Worm (Caenorhabditis elegans) whole organism, young adult: Measurements from ENCODE around the gene cyp-35B1.

Source experiments
- Y79H2A.3 ChIP-seq: fragments of 200-800 bp; sonication (Bioruptor generic); conservative IDR thresholded peaks from 2 replicates; pipeline ENCODE4 v1.3.6; 2022; ENCODE audit warnings: missing genetic modification reagents, missing genetic modification characterization, missing compliant biosample characterization
- Y95B8A.8 ChIP-seq: fragments of 200-800 bp; sonication (Bioruptor generic); IDR thresholded peaks from 2 replicates; pipeline ENCODE4 v1.3.6; 2022; ENCODE audit warnings: missing genetic modification reagents, missing genetic modification characterization, missing compliant biosample characterization
- ama-1 ChIP-seq, 3 experiments: fragments of 150-350 bp in 1 of 3; sonication (generic microtip) in 2 of 3; optimal IDR thresholded peaks; 2 replicates each; lab custom pipeline; 2014 to 2018; ENCODE audit warnings: missing biosample characterization in 2 of 3, missing genetic modification characterization in 2 of 3, missing genetic modification reagents in 2 of 3
- him-1 ChIP-seq: sonication (generic microtip); optimal IDR thresholded peaks from 2 replicates; lab custom pipeline; 2016; ENCODE audit warnings: missing genotype, missing genetic modification reagents, missing genetic modification characterization, missing compliant biosample characterization
- lsl-1 ChIP-seq: fragments of 200-800 bp; sonication (Bioruptor generic); optimal IDR thresholded peaks from 2 replicates; lab custom pipeline; 2018; ENCODE audit warnings: mild to moderate bottlenecking, missing genetic modification characterization, moderate library complexity, missing compliant biosample characterization
- mxl-1 ChIP-seq: sonication (generic microtip); optimal IDR thresholded peaks from 2 replicates; lab custom pipeline; 2016; ENCODE audit warnings: missing genetic modification characterization, missing compliant biosample characterization
- sea-2 ChIP-seq: fragments of 200-800 bp; sonication (Bioruptor generic); IDR thresholded peaks from 2 replicates; pipeline ENCODE4 v1.3.6; 2022; ENCODE audit warnings: missing genetic modification characterization, missing compliant biosample characterization
- snpc-4 ChIP-seq, 5 experiments: fragments of 150-350 bp in 1 of 5; sonication (generic microtip) in 4 of 5; optimal IDR thresholded peaks; 2 replicates each; lab custom pipeline; 2014 to 2018; ENCODE audit warnings: missing genetic modification characterization in 5 of 5, missing biosample characterization in 3 of 5, antibody characterized with exemption in 2 of 5, mild to moderate bottlenecking in 2 of 5, missing compliant biosample characterization in 2 of 5, missing genotype in 2 of 5, moderate library complexity in 2 of 5, missing genetic modification reagents in 1 of 5
- tbp1 ChIP-seq: fragments of 200-800 bp; sonication (Bioruptor generic); optimal IDR thresholded peaks from 2 replicates; lab custom pipeline; 2018; ENCODE audit warnings: mild to moderate bottlenecking, missing genetic modification characterization, missing compliant biosample characterization
- tlf-1 ChIP-seq: fragments of 200-800 bp; sonication (Bioruptor generic); optimal IDR thresholded peaks from 2 replicates; lab custom pipeline; 2018; ENCODE audit warnings: mild to moderate bottlenecking, missing genetic modification characterization, missing compliant biosample characterization

ce11 chrV:3949723-3950122, 10.9 kb downstream of the cyp-35B1 start, which contains the start of gene dach-1:
- no peak for TF ChIP-seq sea-2 (GFP tag; lab: Robert Waterston, UW)
- no peak for TF ChIP-seq snpc-4 (GFP tag; optimal IDR thresholded peaks at IDR 0.05; lab: Kevin White, UChicago)
- no peak for TF ChIP-seq snpc-4 (tag; optimal IDR thresholded peaks at IDR 0.05; lab: Kevin White, UChicago)
- TF ChIP-seq lsl-1 (GFP tag; lab: Kevin White, UChicago), result no peak
- no peak for TF ChIP-seq tbp1 (GFP tag; lab: Kevin White, UChicago)
- TF ChIP-seq ama-1 (optimal IDR thresholded peaks at IDR 0.05; lab: Kevin White, UChicago), result no peak
- TF ChIP-seq ama-1 (GFP tag; optimal IDR thresholded peaks at IDR 0.05; lab: Kevin White, UChicago), result no peak
- TF ChIP-seq Y95B8A.8 (GFP tag; lab: Robert Waterston, UW), result no peak
- TF ChIP-seq mxl-1 (tag; lab: Kevin White, UChicago), result no peak
- no peak for TF ChIP-seq him-1 (tag; lab: Kevin White, UChicago)
- no peak for TF ChIP-seq tlf-1 (GFP tag; lab: Kevin White, UChicago)
- no peak for TF ChIP-seq Y79H2A.3 (GFP tag; lab: Robert Waterston, UW)
